Fruit fly (Drosophila melanogaster) whole organism, prepupa: ENCODE results near the gene Myo10A.
A peak's percentile ranks its signal among the peaks of the same experiment; 100 is the strongest.

ENCODE experiments used
- CG10669 ChIP-seq: fragments of 200-800 bp; sonication (Bioruptor generic); optimal IDR thresholded peaks from 3 replicates; lab custom pipeline; 2018; ENCODE audit warnings: missing biosample characterization, mild to moderate bottlenecking, missing genetic modification characterization, moderate library complexity
- CG11902 ChIP-seq: fragments of 200-800 bp; sonication (Bioruptor generic); optimal IDR thresholded peaks from 3 replicates; lab custom pipeline; 2016; ENCODE audit warnings: missing biosample characterization, missing genetic modification characterization
- CG15336 ChIP-seq: fragments of 200-800 bp; sonication (Bioruptor generic); IDR thresholded peaks from 2 replicates; pipeline ENCODE4 v1.3.6; 2022; ENCODE audit warnings: missing biosample characterization, missing genetic modification characterization
- CG16779 ChIP-seq: fragments of 200-800 bp; sonication (Bioruptor generic); optimal IDR thresholded peaks from 3 replicates; lab custom pipeline; 2017; ENCODE audit warnings: missing biosample characterization, mild to moderate bottlenecking, missing genetic modification characterization
- CG3032 ChIP-seq: fragments of 200-800 bp; optimal IDR thresholded peaks from 2 replicates; lab custom pipeline; 2019; ENCODE audit warnings: missing biosample characterization, mild to moderate bottlenecking, missing genetic modification characterization, moderate library complexity
- CG31627 ChIP-seq: fragments of 200-800 bp; sonication (Bioruptor generic); optimal IDR thresholded peaks from 3 replicates; lab custom pipeline; 2016; ENCODE audit warnings: missing biosample characterization, missing genetic modification characterization
- CG32006 ChIP-seq: fragments of 200-800 bp; sonication (Bioruptor generic); optimal IDR thresholded peaks from 3 replicates; lab custom pipeline; 2017; ENCODE audit warnings: missing biosample characterization, mild to moderate bottlenecking, missing genetic modification characterization
- CG34406 ChIP-seq: fragments of 200-800 bp; sonication (Bioruptor generic); optimal IDR thresholded peaks from 3 replicates; lab custom pipeline; 2016; ENCODE audit warnings: missing biosample characterization, missing genetic modification characterization
- CG6163 ChIP-seq: fragments of 200-800 bp; sonication (Bioruptor generic); IDR thresholded peaks from 3 replicates; pipeline ENCODE4 v1.3.6; 2022; ENCODE audit warnings: missing biosample characterization, missing genetic modification characterization
- CG6276 ChIP-seq: fragments of 200-800 bp; sonication (Bioruptor generic); optimal IDR thresholded peaks from 2 replicates; lab custom pipeline; 2017; ENCODE audit warnings: missing biosample characterization, mild to moderate bottlenecking, missing genetic modification characterization
- CG6792 ChIP-seq: fragments of 200-800 bp; sonication (Bioruptor generic); optimal IDR thresholded peaks from 3 replicates; lab custom pipeline; 2016; ENCODE audit warnings: missing biosample characterization, missing genetic modification characterization
- CG6808 ChIP-seq: fragments of 200-800 bp; sonication (Bioruptor generic); optimal IDR thresholded peaks from 3 replicates; lab custom pipeline; 2017; ENCODE audit warnings: missing biosample characterization, missing genetic modification characterization, mild to moderate bottlenecking, moderate library complexity, missing genetic modification reagents
- CG6854 ChIP-seq: fragments of 200-800 bp; sonication (Bioruptor generic); optimal IDR thresholded peaks from 2 replicates; lab custom pipeline; 2017; ENCODE audit warnings: missing biosample characterization, mild to moderate bottlenecking, missing genetic modification characterization
- CG7368 ChIP-seq: fragments of 200-800 bp; sonication (Bioruptor generic); optimal IDR thresholded peaks from 3 replicates; lab custom pipeline; 2016; ENCODE audit warnings: missing biosample characterization, missing genetic modification characterization
- CG8119 ChIP-seq: fragments of 200-800 bp; sonication (Bioruptor generic); IDR thresholded peaks from 3 replicates; pipeline ENCODE4 v1.3.6; 2022; ENCODE audit warnings: missing biosample characterization, missing genetic modification characterization
- CG8319 ChIP-seq: fragments of 200-800 bp; sonication (Bioruptor generic); optimal IDR thresholded peaks from 3 replicates; lab custom pipeline; 2016; ENCODE audit warnings: missing biosample characterization, missing genetic modification characterization
- CG8632 ChIP-seq: fragments of 200-800 bp; sonication (Bioruptor generic); optimal IDR thresholded peaks from 3 replicates; lab custom pipeline; 2016; ENCODE audit warnings: missing biosample characterization, missing genetic modification characterization
- Eip75B ChIP-seq: fragments of 200-800 bp; sonication (Bioruptor generic); optimal IDR thresholded peaks from 3 replicates; lab custom pipeline; 2016; ENCODE audit warnings: missing biosample characterization, missing genetic modification characterization
- Ets21C ChIP-seq: fragments of 200-800 bp; sonication (Bioruptor generic); optimal IDR thresholded peaks from 3 replicates; lab custom pipeline; 2016; ENCODE audit warnings: missing biosample characterization, missing genetic modification characterization
- Ets96B ChIP-seq: fragments of 200-800 bp; optimal IDR thresholded peaks from 2 replicates; lab custom pipeline; 2019; ENCODE audit warnings: missing biosample characterization, mild to moderate bottlenecking, missing genetic modification characterization, moderate library complexity
- Gug ChIP-seq: fragments of 200-800 bp; sonication (Bioruptor generic); IDR thresholded peaks from 2 replicates; pipeline ENCODE4 v1.3.6; 2022; ENCODE audit warnings: missing biosample characterization, missing genetic modification characterization
- Hr38 ChIP-seq: sonication (Bioruptor generic); optimal IDR thresholded peaks from 2 replicates; lab custom pipeline; 2016; ENCODE audit warnings: missing biosample characterization, missing genetic modification characterization
- Hr4 ChIP-seq: fragments of 200-800 bp; sonication (Bioruptor generic); optimal IDR thresholded peaks from 3 replicates; lab custom pipeline; 2016; ENCODE audit warnings: missing biosample characterization, missing genetic modification characterization
- Lpt ChIP-seq: fragments of 200-800 bp; sonication (Bioruptor generic); optimal IDR thresholded peaks from 3 replicates; lab custom pipeline; 2016; ENCODE audit warnings: missing biosample characterization, missing genetic modification characterization
- Met ChIP-seq: fragments of 200-800 bp; sonication (Bioruptor generic); optimal IDR thresholded peaks from 3 replicates; lab custom pipeline; 2016; ENCODE audit warnings: missing biosample characterization, missing genetic modification characterization
- OdsH ChIP-seq: fragments of 200-800 bp; sonication (Bioruptor generic); optimal IDR thresholded peaks from 3 replicates; lab custom pipeline; 2016; ENCODE audit warnings: missing biosample characterization, missing genetic modification characterization
- Smox ChIP-seq: fragments of 200-800 bp; sonication (Bioruptor generic); optimal IDR thresholded peaks from 3 replicates; lab custom pipeline; 2016; ENCODE audit warnings: missing biosample characterization, missing genetic modification characterization
- Sox102F ChIP-seq: fragments of 200-800 bp; sonication (Bioruptor generic); optimal IDR thresholded peaks from 2 replicates; lab custom pipeline; 2016; ENCODE audit warnings: missing biosample characterization, mild to moderate bottlenecking, missing genetic modification characterization
- Sox15 ChIP-seq: fragments of 200-800 bp; sonication (Bioruptor generic); optimal IDR thresholded peaks from 3 replicates; lab custom pipeline; 2016; ENCODE audit warnings: missing biosample characterization, missing genetic modification characterization
- acj6 ChIP-seq: fragments of 200-800 bp; sonication (Bioruptor generic); optimal IDR thresholded peaks from 3 replicates; lab custom pipeline; 2016; ENCODE audit warnings: missing biosample characterization, missing genetic modification characterization
- dac ChIP-seq: fragments of 200-800 bp; sonication (Bioruptor generic); optimal IDR thresholded peaks from 2 replicates; lab custom pipeline; 2017; ENCODE audit warnings: missing biosample characterization, mild to moderate bottlenecking, missing genetic modification characterization
- dsx ChIP-seq: fragments of 200-800 bp; optimal IDR thresholded peaks from 3 replicates; lab custom pipeline; 2019; ENCODE audit warnings: missing biosample characterization, mild to moderate bottlenecking, missing genetic modification characterization, moderate library complexity; ENCODE audit not compliant: poor library complexity, severe bottlenecking
- eg ChIP-seq: fragments of 200-800 bp; sonication (Bioruptor generic); IDR thresholded peaks from 3 replicates; pipeline ENCODE4 v1.3.6; 2022; ENCODE audit warnings: missing biosample characterization, missing genetic modification characterization
- esn ChIP-seq: fragments of 200-800 bp; sonication (Bioruptor generic); optimal IDR thresholded peaks from 2 replicates; lab custom pipeline; 2016; ENCODE audit warnings: missing biosample characterization, mild to moderate bottlenecking, missing genetic modification characterization, moderate library complexity
- fd59A ChIP-seq: fragments of 200-800 bp; sonication (Bioruptor generic); optimal IDR thresholded peaks from 2 replicates; lab custom pipeline; 2017; ENCODE audit warnings: missing biosample characterization, mild to moderate bottlenecking, missing genetic modification characterization, missing genetic modification reagents
- fd85E ChIP-seq: fragments of 200-800 bp; sonication (Bioruptor generic); optimal IDR thresholded peaks from 3 replicates; lab custom pipeline; 2016; ENCODE audit warnings: missing biosample characterization, missing genetic modification characterization
- fkh ChIP-seq: fragments of 200-800 bp; sonication (Bioruptor generic); optimal IDR thresholded peaks from 3 replicates; lab custom pipeline; 2017; ENCODE audit warnings: missing biosample characterization, mild to moderate bottlenecking, missing genetic modification characterization, moderate library complexity
- lz ChIP-seq: fragments of 200-800 bp; sonication (Bioruptor generic); optimal IDR thresholded peaks from 3 replicates; lab custom pipeline; 2016; ENCODE audit warnings: missing biosample characterization, missing genetic modification characterization
- net ChIP-seq: fragments of 200-800 bp; sonication (Bioruptor generic); optimal IDR thresholded peaks from 3 replicates; lab custom pipeline; 2016; ENCODE audit warnings: missing biosample characterization, missing genetic modification characterization
- pdm3 ChIP-seq: fragments of 200-800 bp; sonication (Bioruptor generic); optimal IDR thresholded peaks from 3 replicates; lab custom pipeline; 2016; ENCODE audit warnings: missing biosample characterization, missing genetic modification characterization
- salr ChIP-seq, 2 experiments: fragments of 200-800 bp; sonication (Bioruptor generic); optimal IDR thresholded peaks; 3 replicates each; lab custom pipeline; 2016 to 2018; ENCODE audit warnings: missing biosample characterization in 2 of 2, missing genetic modification characterization in 2 of 2, mild to moderate bottlenecking in 1 of 2
- spab ChIP-seq: fragments of 200-800 bp; sonication (Bioruptor generic); optimal IDR thresholded peaks from 2 replicates; lab custom pipeline; 2017; ENCODE audit warnings: missing biosample characterization, mild to moderate bottlenecking, missing genetic modification characterization, missing genetic modification reagents
- ss ChIP-seq, 2 experiments: fragments of 200-800 bp; sonication (Bioruptor generic); optimal IDR thresholded peaks; 2 replicates in 1 of 2; 3 replicates in 1 of 2; lab custom pipeline; 2017 to 2018; ENCODE audit warnings: mild to moderate bottlenecking in 2 of 2, missing biosample characterization in 2 of 2, missing genetic modification characterization in 2 of 2, moderate library complexity in 1 of 2
- svp ChIP-seq: fragments of 200-800 bp; sonication (Bioruptor generic); peaks from one replicate; lab custom pipeline; 2016; ENCODE audit warnings: missing biosample characterization, missing genetic modification characterization
- vri ChIP-seq: fragments of 200-800 bp; sonication (Bioruptor generic); optimal IDR thresholded peaks from 3 replicates; lab custom pipeline; 2016; ENCODE audit warnings: missing biosample characterization, mild to moderate bottlenecking, missing genetic modification characterization

The Myo10A gene

DNA sequence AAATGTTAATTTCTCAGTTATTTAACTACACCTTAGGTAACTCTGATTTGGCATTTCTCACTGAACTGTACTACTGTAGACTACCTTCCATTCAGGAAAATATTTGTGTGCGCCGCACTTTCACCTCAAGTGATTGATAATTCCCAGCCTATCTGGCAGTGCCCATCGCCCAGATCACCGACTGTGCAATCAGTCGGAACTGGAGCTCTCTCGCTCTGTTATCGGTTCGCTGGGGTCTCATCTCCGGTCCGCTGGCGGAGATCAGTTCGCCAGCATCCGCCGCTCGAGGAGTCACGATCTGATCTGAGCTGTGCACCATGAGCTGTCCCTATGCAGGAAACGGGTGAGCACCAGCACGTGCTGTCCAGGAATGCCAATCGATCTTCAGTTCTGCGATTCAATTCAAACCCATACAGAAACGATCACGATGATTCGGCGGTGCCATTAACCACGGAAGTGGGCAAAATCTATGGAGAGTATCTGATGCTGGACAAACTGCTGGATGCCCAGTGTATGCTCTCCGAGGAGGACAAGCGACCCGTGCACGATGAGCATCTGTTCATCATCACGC lies 6.8 kb upstream of the Myo10A start, which contains the start of gene v:
TSS of gene v (plus strand) at position 262 of the 571 bp plus-strand sequence.
- TF ChIP-seq svp (GFP tag; lab: Kevin White, UChicago) (peak; percentile 97), CG10669 (GFP tag; lab: Kevin White, UChicago) (no peak)

- TF ChIP-seq fkh (GFP tag; lab: Kevin White, UChicago): no peak
- TF ChIP-seq CG6854 (GFP tag; lab: Kevin White, UChicago): no peak
- no peak for TF ChIP-seq fd85E (GFP tag; lab: Kevin White, UChicago)
- no peak for TF ChIP-seq eg (GFP tag; lab: Robert Waterston, UW)
- no peak for TF ChIP-seq dsx (GFP tag; lab: Kevin White, UChicago)
- TF ChIP-seq CG8632 (GFP tag; lab: Kevin White, UChicago): no peak
- TF ChIP-seq CG32006: no peak
- TF ChIP-seq CG6792 (GFP tag; lab: Kevin White, UChicago): no peak
- no peak for TF ChIP-seq CG6276
- TF ChIP-seq svp (GFP tag; lab: Kevin White, UChicago): peak; percentile 77
- TF ChIP-seq vri (GFP tag; lab: Kevin White, UChicago): peak; percentile 14
- TF ChIP-seq lz: no peak
- TF ChIP-seq Lpt (GFP tag; lab: Kevin White, UChicago): no peak
- TF ChIP-seq CG10669 (GFP tag; lab: Kevin White, UChicago): no peak
Measured at dm6 chrX:10926245-10926644, 4.4 kb upstream of the Myo10A start.

DNA sequence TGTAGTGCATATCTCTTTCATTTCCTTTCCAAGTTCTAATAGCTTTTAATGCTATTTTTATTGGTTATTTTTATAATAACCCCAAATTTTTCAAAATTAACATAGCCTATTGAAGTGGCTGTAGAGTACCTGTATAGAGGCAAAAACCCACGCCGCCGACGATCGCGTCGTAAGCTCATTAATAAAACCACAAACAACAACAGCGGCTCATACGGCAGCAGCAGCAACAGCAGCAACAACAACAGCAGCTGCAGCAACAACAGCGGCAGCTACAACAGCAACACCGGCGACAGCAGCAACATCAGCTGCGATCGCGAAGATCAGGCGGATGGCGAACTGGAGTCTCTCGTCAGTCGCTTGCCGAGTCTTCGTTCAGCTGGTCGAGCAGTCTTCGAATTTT lies 3.5 kb upstream of the Myo10A start, which contains the start of gene CG2145:
TSS of gene CG2145 (plus strand) at position 290 of the 400 bp plus-strand sequence.
- peak; percentile 41 for TF ChIP-seq Met (GFP tag; lab: Kevin White, UChicago)
- peak; percentile 22 for TF ChIP-seq Hr4 (GFP tag; lab: Kevin White, UChicago)
- TF ChIP-seq net (GFP tag; lab: Kevin White, UChicago): peak; percentile 38
- peak; percentile 9 for TF ChIP-seq CG3032 (tag; lab: Kevin White, UChicago)
- TF ChIP-seq CG6276: peak; percentile 10
- no peak for TF ChIP-seq dac (GFP tag; lab: Kevin White, UChicago)
- TF ChIP-seq Gug (GFP tag; lab: Robert Waterston, UW): peak; percentile 41; the same call in 1 of the 2 replicates
- peak; percentile 14 for TF ChIP-seq OdsH (GFP tag; lab: Kevin White, UChicago)
- TF ChIP-seq lz: peak; percentile 30
- TF ChIP-seq dsx (GFP tag; lab: Kevin White, UChicago): peak; percentile 39
- no peak for TF ChIP-seq Hr38 (GFP tag; lab: Kevin White, UChicago)
- TF ChIP-seq fd85E (GFP tag; lab: Kevin White, UChicago): peak; percentile 87
- peak; percentile 41; the same call in 1 of the 2 replicates for TF ChIP-seq CG15336
- TF ChIP-seq esn (GFP tag; lab: Kevin White, UChicago): peak; percentile 49
- no peak for TF ChIP-seq CG8319 (GFP tag; lab: Kevin White, UChicago)
- no peak for TF ChIP-seq Lpt (GFP tag; lab: Kevin White, UChicago)
- TF ChIP-seq CG6163 (GFP tag; lab: Robert Waterston, UW): peak; percentile 88
- no peak for TF ChIP-seq Sox15 (GFP tag; lab: Kevin White, UChicago)
- TF ChIP-seq pdm3 (GFP tag; lab: Kevin White, UChicago): peak; percentile 48
- TF ChIP-seq CG6792 (GFP tag; lab: Kevin White, UChicago): peak; percentile 38
- no peak for TF ChIP-seq CG11902
- TF ChIP-seq Eip75B (GFP tag; lab: Kevin White, UChicago): peak; percentile 26
- TF ChIP-seq ss (GFP tag; optimal IDR thresholded peaks at IDR 0.05; lab: Kevin White, UChicago): peak; percentile 17 to 61
- TF ChIP-seq eg (GFP tag; lab: Robert Waterston, UW): peak; percentile 74; the same call in 1 of the 3 replicates
- peak; percentile 43 for TF ChIP-seq Smox (GFP tag; lab: Kevin White, UChicago)
- peak; percentile 53 for TF ChIP-seq CG6854 (GFP tag; lab: Kevin White, UChicago)
- TF ChIP-seq CG16779 (tag; lab: Kevin White, UChicago): peak; percentile 35
- TF ChIP-seq Ets21C (GFP tag; lab: Kevin White, UChicago): peak; percentile 17
- peak; percentile 23 for TF ChIP-seq CG10669 (GFP tag; lab: Kevin White, UChicago)
- TF ChIP-seq CG34406 (GFP tag; lab: Kevin White, UChicago): peak; percentile 1
- TF ChIP-seq CG6808 (GFP tag; lab: Kevin White, UChicago): no peak
- peak; percentile 85 for TF ChIP-seq svp (GFP tag; lab: Kevin White, UChicago)
- peak; percentile 25 for TF ChIP-seq Ets96B (tag; lab: Kevin White, UChicago)
- TF ChIP-seq fd59A: no peak
- peak; percentile 78 for TF ChIP-seq Sox102F (GFP tag; lab: Kevin White, UChicago)
- no peak for TF ChIP-seq CG7368 (GFP tag; lab: Kevin White, UChicago)
- peak; percentile 31; the same call in 1 of the 3 replicates for TF ChIP-seq CG8119 (GFP tag; lab: Robert Waterston, UW)
- TF ChIP-seq salr (GFP tag; optimal IDR thresholded peaks at IDR 0.05; lab: Kevin White, UChicago): no peak
- no peak for TF ChIP-seq spab (GFP tag; lab: Kevin White, UChicago)
- TF ChIP-seq acj6 (GFP tag; lab: Kevin White, UChicago): no peak
- TF ChIP-seq CG31627 (GFP tag; lab: Kevin White, UChicago): peak; percentile 2
